Worm (Caenorhabditis elegans): ENCODE measurements around the gene coq-2.

- TF ChIP-seq ceh-82 (tag; optimal IDR thresholded peaks at IDR 0.05), result no peak
- no peak for TF ChIP-seq rnt-1 (tag; optimal IDR thresholded peaks at IDR 0.05)
- TF ChIP-seq snpc-4 (tag; optimal IDR thresholded peaks at IDR 0.05), result no peak
- TF ChIP-seq lir-3 (tag; optimal IDR thresholded peaks at IDR 0.05; ENCODE audit: poor library complexity), result no peak
- TF ChIP-seq nhr-76 (tag; optimal IDR thresholded peaks at IDR 0.05), result no peak
- no peak for TF ChIP-seq nhr-11 (tag; optimal IDR thresholded peaks at IDR 0.05)
- TF ChIP-seq ama-1 (optimal IDR thresholded peaks at IDR 0.05), result no peak
- TF ChIP-seq nhr-237 (tag; optimal IDR thresholded peaks at IDR 0.05), result no peak
- no peak for TF ChIP-seq nhr-12 (tag; optimal IDR thresholded peaks at IDR 0.05)
- TF ChIP-seq pqm-1 (tag; optimal IDR thresholded peaks at IDR 0.05), result no peak
- TF ChIP-seq fos-1 (tag; optimal IDR thresholded peaks at IDR 0.05), result no peak
- no peak for TF ChIP-seq nhr-77 (tag; optimal IDR thresholded peaks at IDR 0.05)
- TF ChIP-seq isw-1 (GFP tag; IDR thresholded peaks at IDR 0.05), result no peak
- no peak for TF ChIP-seq tbx-2 (tag; optimal IDR thresholded peaks at IDR 0.05)
Measured at ce11 chrIII:6958674-6959241, 23.0 kb downstream of the coq-2 start.

All from whole organism, L1 larva.